Worm (Caenorhabditis elegans): ENCODE data around the gene his-62.

his-62 gene

DNA sequence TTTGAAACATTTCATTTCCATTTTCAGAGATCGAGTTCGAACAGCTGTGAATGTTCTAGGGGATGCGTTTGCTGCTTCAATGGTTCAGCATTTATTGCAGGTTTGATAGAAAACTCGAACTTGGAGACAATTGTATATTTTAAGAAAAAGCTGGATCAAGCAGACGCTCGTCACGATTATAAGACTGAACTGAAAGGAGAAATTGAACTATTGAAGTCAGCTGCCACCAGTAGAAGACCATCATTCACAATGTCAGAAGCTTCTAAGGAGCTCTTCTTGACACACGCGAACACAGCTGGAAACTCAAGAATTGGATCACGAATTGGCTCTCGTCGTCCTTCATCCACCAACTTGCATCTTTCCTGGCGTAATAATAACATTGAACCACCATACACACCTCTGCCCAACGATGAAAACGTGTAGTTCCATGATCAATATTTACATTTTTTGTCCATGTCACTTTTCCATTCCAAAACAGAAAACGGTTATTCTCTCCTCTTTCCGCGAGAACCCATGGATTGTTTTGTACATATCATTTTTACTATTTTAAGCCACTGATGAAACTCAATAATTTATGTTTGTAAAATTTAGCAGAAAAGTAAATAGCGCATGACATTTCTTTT is 19.6 kb downstream of the his-62 start (continued):
- TF ChIP-seq aly-2 (tag; optimal IDR thresholded peaks at IDR 0.05) (peak; percentile 87), ceh-8 (GFP tag; optimal IDR thresholded peaks at IDR 0.05) (no peak), nhr-90 (tag; optimal IDR thresholded peaks at IDR 0.05; ENCODE audit: poor library complexity) (peak; percentile 63), lin-13 (GFP tag; optimal IDR thresholded peaks at IDR 0.05) (no peak), snpc-4 (tag; optimal IDR thresholded peaks at IDR 0.05) (no peak), lsy-2 (tag; optimal IDR thresholded peaks at IDR 0.05) (peak in 1 of 2 experiments; percentile 32), fkh-10 (GFP tag; optimal IDR thresholded peaks at IDR 0.05) (no peak), unc-86 (tag; optimal IDR thresholded peaks at IDR 0.05) (no peak), pqm-1 (tag; optimal IDR thresholded peaks at IDR 0.05) (no peak), ceh-63 (GFP tag; optimal IDR thresholded peaks at IDR 0.05) (no peak), nhr-47 (tag; optimal IDR thresholded peaks at IDR 0.05) (peak; percentile 45), sup-37 (GFP tag; optimal IDR thresholded peaks at IDR 0.05) (peak; percentile 47), efl-1 (optimal IDR thresholded peaks at IDR 0.05) (peak in 1 of 2 experiments; percentile 15), efl-1 (GFP tag; optimal IDR thresholded peaks at IDR 0.05 in 1 of 2) (peak in 1 of 2 experiments; percentile 88), nhr-85 (tag) (peak; percentile 84), dsc-1 (tag; optimal IDR thresholded peaks at IDR 0.05) (peak; percentile 25), vab-15 (tag; optimal IDR thresholded peaks at IDR 0.05) (no peak), nhr-71 (tag; optimal IDR thresholded peaks at IDR 0.05) (peak; percentile 72), snu-23 (GFP tag; optimal IDR thresholded peaks at IDR 0.05) (peak; percentile 62), irx-1 (tag; optimal IDR thresholded peaks at IDR 0.05) (no peak), rnt-1 (tag; optimal IDR thresholded peaks at IDR 0.05) (peak; percentile 50)

DNA sequence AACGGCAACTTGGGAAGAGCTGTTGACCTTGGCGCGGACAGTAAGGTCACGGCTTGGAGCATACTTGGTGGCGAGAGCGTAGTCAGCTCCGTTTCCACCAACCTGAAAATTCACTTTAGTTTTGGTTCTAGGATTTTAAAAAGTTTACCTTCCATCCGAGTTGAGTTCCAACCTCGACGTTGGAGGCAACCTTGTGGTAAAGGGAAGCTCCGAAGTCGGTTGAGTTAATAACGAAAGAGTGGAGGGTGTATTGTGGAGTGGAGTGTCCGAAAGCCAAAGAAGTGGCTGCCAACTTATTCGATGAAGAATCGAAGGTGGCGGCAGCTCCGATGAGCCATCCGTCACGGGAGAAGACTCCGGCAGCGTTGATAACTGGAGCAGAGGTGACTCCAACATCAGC is 20.4 kb downstream of the his-62 start:
- no peak for TF ChIP-seq F16B12.6 (tag; optimal IDR thresholded peaks at IDR 0.05)
- no peak for TF ChIP-seq elt-3 (tag; optimal IDR thresholded peaks at IDR 0.05)
- no peak for TF ChIP-seq egl-13 (tag; optimal IDR thresholded peaks at IDR 0.05)
- no peak for TF ChIP-seq nhr-84 (tag; optimal IDR thresholded peaks at IDR 0.05)
- no peak for TF ChIP-seq efl-1 (optimal IDR thresholded peaks at IDR 0.05)
- TF ChIP-seq efl-1 (GFP tag; optimal IDR thresholded peaks at IDR 0.05 in 1 of 2): peak in 1 of 2 experiments; percentile 93
- TF ChIP-seq aly-2 (tag; optimal IDR thresholded peaks at IDR 0.05): no peak
- no peak for TF ChIP-seq efl-3 (GFP tag; optimal IDR thresholded peaks at IDR 0.05)
- no peak for TF ChIP-seq unc-86 (tag; optimal IDR thresholded peaks at IDR 0.05)
- 0 out of 2 replicates have a peak, but pooled peaks have one; percentile 45 for TF ChIP-seq ets-5 (GFP tag; IDR thresholded peaks at IDR 0.05)
- no peak for TF ChIP-seq vab-15 (tag; optimal IDR thresholded peaks at IDR 0.05)

DNA sequence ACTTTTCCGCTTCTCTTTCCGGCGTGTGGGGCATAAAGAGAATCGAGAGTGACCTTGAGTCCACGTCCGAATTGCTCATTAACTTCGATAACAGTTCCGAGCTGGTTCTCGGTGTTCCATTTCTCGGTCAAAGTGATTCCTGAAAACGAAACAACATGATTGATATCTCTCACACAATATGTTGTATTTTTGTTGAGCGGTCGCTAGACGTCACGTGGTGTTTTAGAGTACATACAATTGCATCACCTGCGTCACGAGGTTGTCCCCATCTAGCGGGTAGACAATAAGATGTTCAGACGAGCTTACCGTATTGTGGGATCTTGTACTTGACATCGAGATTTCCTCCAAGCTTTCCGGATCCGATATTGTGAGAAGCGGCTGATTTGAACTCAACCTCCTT is 21.0 kb downstream of the his-62 start:
- TF ChIP-seq lin-14 (GFP tag; optimal IDR thresholded peaks at IDR 0.05) (peak; percentile 67), zag-1 (tag; optimal IDR thresholded peaks at IDR 0.05) (no peak), nhr-77 (tag; optimal IDR thresholded peaks at IDR 0.05) (no peak), efl-1 (optimal IDR thresholded peaks at IDR 0.05) (peak; percentile 11 to 45), efl-1 (GFP tag; optimal IDR thresholded peaks at IDR 0.05 in 1 of 2) (peak; percentile 59 to 97), vab-15 (tag; optimal IDR thresholded peaks at IDR 0.05) (no peak), lin-13 (GFP tag; optimal IDR thresholded peaks at IDR 0.05) (peak; percentile 56), C04F5.9 (tag; optimal IDR thresholded peaks at IDR 0.05) (peak; percentile 2), nhr-90 (tag; optimal IDR thresholded peaks at IDR 0.05; ENCODE audit: poor library complexity) (peak; percentile 67), mdl-1 (tag; optimal IDR thresholded peaks at IDR 0.05) (peak in 1 of 2 experiments; percentile 86), unc-62 (GFP tag; optimal IDR thresholded peaks at IDR 0.05) (no peak), pax-3 (tag; optimal IDR thresholded peaks at IDR 0.05) (peak; percentile 11), ceh-63 (GFP tag; optimal IDR thresholded peaks at IDR 0.05) (no peak), swsn-7 (tag; optimal IDR thresholded peaks at IDR 0.05) (peak; percentile 35), nhr-12 (tag; optimal IDR thresholded peaks at IDR 0.05) (no peak), ama-1 (optimal IDR thresholded peaks at IDR 0.05) (peak; percentile 79), nhr-20 (tag; optimal IDR thresholded peaks at IDR 0.05) (peak; percentile 75), efl-3 (GFP tag; optimal IDR thresholded peaks at IDR 0.05) (no peak), lsy-2 (tag; optimal IDR thresholded peaks at IDR 0.05) (peak; percentile 35 to 59), grh-1 (GFP tag; IDR thresholded peaks at IDR 0.05) (0 out of 2 replicates have a peak, but pooled peaks have one; percentile 36), elt-2 (tag; optimal IDR thresholded peaks at IDR 0.05) (peak; percentile 29), nhr-85 (tag) (peak; percentile 81), ces-1 (GFP tag; optimal IDR thresholded peaks at IDR 0.05) (no peak), snu-23 (GFP tag; optimal IDR thresholded peaks at IDR 0.05) (peak; percentile 69), ztf-4 (tag; optimal IDR thresholded peaks at IDR 0.05) (peak; percentile 6), lin-15B (tag; optimal IDR thresholded peaks at IDR 0.05) (no peak), xbp-1 (tag; optimal IDR thresholded peaks at IDR 0.05) (no peak), aha-1 (tag; optimal IDR thresholded peaks at IDR 0.05) (no peak), hpl-2 (GFP tag; optimal IDR thresholded peaks at IDR 0.05) (no peak), C16A3.4 (tag; optimal IDR thresholded peaks at IDR 0.05) (peak; percentile 34), elt-3 (tag; optimal IDR thresholded peaks at IDR 0.05) (peak in 1 of 6 experiments; percentile 65), unc-86 (tag; optimal IDR thresholded peaks at IDR 0.05) (no peak)
